Fruit fly (Drosophila melanogaster) whole organism, embryonic: ENCODE measurements around the gene CG17027.

Experiments used
- Asciz ChIP-seq: fragments of 200-800 bp; sonication (Bioruptor generic); optimal IDR thresholded peaks from 2 replicates; lab custom pipeline; 2017; ENCODE audit warnings: missing biosample characterization, mild to moderate bottlenecking, missing genetic modification characterization, missing genetic modification reagents
- B-H1 ChIP-seq: fragments of 200-800 bp; sonication (Bioruptor generic); IDR thresholded peaks from 3 replicates; pipeline ENCODE4 v1.3.6; 2022; ENCODE audit warnings: missing biosample characterization, missing genetic modification characterization
- CG10209 ChIP-seq: fragments of 200-800 bp; sonication (Bioruptor generic); optimal IDR thresholded peaks from 3 replicates; lab custom pipeline; 2017; ENCODE audit warnings: missing biosample characterization, mild to moderate bottlenecking, missing genetic modification characterization, missing genetic modification reagents
- CG10267 ChIP-seq: fragments of 200-800 bp; sonication (Bioruptor generic); optimal IDR thresholded peaks from 2 replicates; lab custom pipeline; 2018; ENCODE audit warnings: missing biosample characterization, mild to moderate bottlenecking, missing genetic modification characterization, moderate library complexity
- CG10543 ChIP-seq: fragments of 200-800 bp; sonication (Bioruptor generic); optimal IDR thresholded peaks from 3 replicates; lab custom pipeline; 2017; ENCODE audit warnings: missing biosample characterization, mild to moderate bottlenecking, missing genetic modification characterization, moderate library complexity
- CG10654 ChIP-seq: fragments of 200-800 bp; sonication (Bioruptor generic); optimal IDR thresholded peaks from 2 replicates; lab custom pipeline; 2016; ENCODE audit warnings: missing biosample characterization, missing genetic modification characterization
- CG12155 ChIP-seq: fragments of 200-800 bp; sonication (Bioruptor generic); optimal IDR thresholded peaks from 3 replicates; lab custom pipeline; 2016; ENCODE audit warnings: missing biosample characterization, missing genetic modification characterization
- CG12391 ChIP-seq: fragments of 200-800 bp; sonication (Bioruptor generic); optimal IDR thresholded peaks from 3 replicates; lab custom pipeline; 2018; ENCODE audit warnings: missing biosample characterization, mild to moderate bottlenecking, missing genetic modification characterization, moderate library complexity
- CG13296 ChIP-seq: fragments of 200-800 bp; sonication (Bioruptor generic); optimal IDR thresholded peaks from 3 replicates; lab custom pipeline; 2018; ENCODE audit warnings: missing biosample characterization, mild to moderate bottlenecking, missing genetic modification characterization
- CG14710 ChIP-seq: fragments of 200-800 bp; sonication (Bioruptor generic); optimal IDR thresholded peaks from 3 replicates; lab custom pipeline; 2019; ENCODE audit warnings: missing biosample characterization, mild to moderate bottlenecking, missing genetic modification characterization, moderate library complexity
- CG18476 ChIP-seq: fragments of 200-800 bp; sonication (Bioruptor generic); optimal IDR thresholded peaks from 2 replicates; lab custom pipeline; 2016; ENCODE audit warnings: missing biosample characterization, mild to moderate bottlenecking, missing genetic modification characterization
- CG18599 ChIP-seq: fragments of 200-800 bp; sonication (Bioruptor generic); optimal IDR thresholded peaks from 3 replicates; lab custom pipeline; 2017; ENCODE audit warnings: missing biosample characterization, missing genetic modification characterization, mild to moderate bottlenecking, moderate library complexity, missing genetic modification reagents
- CG4404 ChIP-seq: fragments of 200-800 bp; sonication (Bioruptor generic); IDR thresholded peaks from 2 replicates; pipeline ENCODE4 v1.3.6; 2022; ENCODE audit warnings: missing biosample characterization, missing genetic modification characterization
- CG6689 ChIP-seq: fragments of 200-800 bp; sonication (Bioruptor generic); IDR thresholded peaks from 2 replicates; pipeline ENCODE4 v1.3.6; 2022; ENCODE audit warnings: missing biosample characterization, missing genetic modification characterization
- CG7357 ChIP-seq: fragments of 200-800 bp; sonication (Bioruptor generic); IDR thresholded peaks from 3 replicates; pipeline ENCODE4 v1.3.6; 2022; ENCODE audit warnings: missing biosample characterization, missing genetic modification characterization
- CG8290 ChIP-seq, 3 experiments: fragments of 200-800 bp; sonication (Bioruptor generic); optimal IDR thresholded peaks; 2 replicates each; lab custom pipeline; 2016 to 2019; ENCODE audit warnings: missing biosample characterization in 3 of 3, missing genetic modification characterization in 3 of 3, mild to moderate bottlenecking in 2 of 3, moderate library complexity in 1 of 3
- CG8388 ChIP-seq: fragments of 200-800 bp; sonication (Bioruptor generic); optimal IDR thresholded peaks from 2 replicates; lab custom pipeline; 2019; ENCODE audit warnings: missing biosample characterization, mild to moderate bottlenecking, missing genetic modification characterization, moderate library complexity
- CG8765 ChIP-seq: fragments of 200-800 bp; sonication (Bioruptor generic); IDR thresholded peaks from 2 replicates; pipeline ENCODE4 v1.3.6; 2022; ENCODE audit warnings: missing biosample characterization, missing genetic modification characterization
- CG8924 ChIP-seq: fragments of 200-800 bp; optimal IDR thresholded peaks from 3 replicates; lab custom pipeline; 2019; ENCODE audit warnings: missing biosample characterization, mild to moderate bottlenecking, missing genetic modification characterization, moderate library complexity
- D19A ChIP-seq: fragments of 200-800 bp; optimal IDR thresholded peaks from 3 replicates; lab custom pipeline; 2019; ENCODE audit warnings: missing biosample characterization, mild to moderate bottlenecking, missing genetic modification characterization, moderate library complexity
- Dll ChIP-seq: fragments of 200-800 bp; sonication (Bioruptor generic); IDR thresholded peaks from 4 replicates; pipeline ENCODE4 v1.3.6; 2022; ENCODE audit warnings: missing biosample characterization, missing genetic modification characterization; ENCODE audit not compliant: partially characterized antibody
- HHEX ChIP-seq: fragments of 200-800 bp; sonication (Bioruptor generic); optimal IDR thresholded peaks from 3 replicates; lab custom pipeline; 2017; ENCODE audit warnings: missing biosample characterization, mild to moderate bottlenecking, missing genetic modification characterization, missing genetic modification reagents
- Hmx ChIP-seq: fragments of 200-800 bp; sonication (Bioruptor generic); optimal IDR thresholded peaks from 2 replicates; lab custom pipeline; 2016; ENCODE audit warnings: missing biosample characterization, missing genetic modification characterization
- Hr78 ChIP-seq, 2 experiments: fragments of 200-800 bp in 1 of 2; fragments of >200 bp in 1 of 2; sonication (Bioruptor generic) in 1 of 2; optimal IDR thresholded peaks; 2 replicates each; lab custom pipeline; 2017 to 2019; ENCODE audit warnings: missing biosample characterization in 2 of 2, missing genetic modification characterization in 2 of 2, mild to moderate bottlenecking in 1 of 2, moderate library complexity in 1 of 2
- Med ChIP-seq: fragments of 200-800 bp; sonication (Bioruptor generic); peaks from one replicate; lab custom pipeline; 2016; ENCODE audit warnings: missing biosample characterization, missing genetic modification characterization, mild to moderate bottlenecking, inconsistent platforms, moderate library complexity
- NK7.1 ChIP-seq: fragments of 200-800 bp; sonication (Bioruptor generic); optimal IDR thresholded peaks from 3 replicates; lab custom pipeline; 2016; ENCODE audit warnings: missing biosample characterization, missing genetic modification characterization
- Sin3A ChIP-seq: fragments of >200 bp; optimal IDR thresholded peaks from 2 replicates; lab custom pipeline; 2018
- Sry-δ ChIP-seq: fragments of 200-800 bp; sonication (Bioruptor generic); optimal IDR thresholded peaks from 2 replicates; lab custom pipeline; 2016; ENCODE audit warnings: missing biosample characterization, missing genetic modification characterization
- aop ChIP-seq: fragments of 200-800 bp; sonication (Bioruptor generic); IDR thresholded peaks from 2 replicates; pipeline ENCODE4 v1.3.6; 2022; ENCODE audit warnings: missing biosample characterization, missing genetic modification characterization
- ap ChIP-seq: fragments of 200-800 bp; sonication (Bioruptor generic); IDR thresholded peaks from 2 replicates; pipeline ENCODE4 v1.3.6; 2022; ENCODE audit warnings: missing biosample characterization, missing genetic modification characterization
- ara ChIP-seq: fragments of 200-800 bp; sonication (Bioruptor generic); IDR thresholded peaks from 2 replicates; pipeline ENCODE4 v1.3.6; 2022; ENCODE audit warnings: missing biosample characterization, missing genetic modification characterization
- chm ChIP-seq: fragments of 200-800 bp; sonication (Bioruptor generic); IDR thresholded peaks from 2 replicates; pipeline ENCODE4 v1.3.6; 2022; ENCODE audit warnings: missing biosample characterization, missing genetic modification characterization
- crol ChIP-seq: fragments of 200-800 bp; sonication (Bioruptor generic); IDR thresholded peaks from 2 replicates; pipeline ENCODE4 v1.3.6; 2022; ENCODE audit warnings: missing biosample characterization, missing genetic modification characterization
- dm ChIP-seq: fragments of 200-800 bp; sonication (Bioruptor generic); optimal IDR thresholded peaks from 3 replicates; lab custom pipeline; 2016; ENCODE audit warnings: missing biosample characterization, missing genetic modification characterization
- ems ChIP-seq: fragments of 200-800 bp; sonication (Bioruptor generic); optimal IDR thresholded peaks from 3 replicates; lab custom pipeline; 2016; ENCODE audit warnings: missing biosample characterization, missing genetic modification characterization
- eve ChIP-seq, 2 experiments: fragments of >200 bp; optimal IDR thresholded peaks; 2 replicates each; lab custom pipeline; 2017; ENCODE audit warnings: missing biosample characterization in 2 of 2, missing genetic modification characterization in 2 of 2
- gsb-n ChIP-seq: fragments of 200-800 bp; sonication (Bioruptor generic); optimal IDR thresholded peaks from 3 replicates; lab custom pipeline; 2018; ENCODE audit warnings: missing biosample characterization, mild to moderate bottlenecking, missing genetic modification characterization
- jumu ChIP-seq: fragments of 200-800 bp; sonication (Bioruptor generic); optimal IDR thresholded peaks from 3 replicates; lab custom pipeline; 2016; ENCODE audit warnings: missing biosample characterization, missing genetic modification characterization
- nerfin-1 ChIP-seq: fragments of 200-800 bp; sonication (Bioruptor generic); optimal IDR thresholded peaks from 3 replicates; lab custom pipeline; 2019; ENCODE audit warnings: missing biosample characterization, mild to moderate bottlenecking, missing genetic modification characterization, moderate library complexity
- onecut ChIP-seq: fragments of 200-800 bp; sonication (Bioruptor generic); IDR thresholded peaks from 2 replicates; pipeline ENCODE4 v1.3.6; 2022; ENCODE audit warnings: missing biosample characterization, missing genetic modification characterization
- pan ChIP-seq, 4 experiments: fragments of >200 bp in 3 of 4; fragments of 200-800 bp in 1 of 4; sonication (Bioruptor generic) in 1 of 4; optimal IDR thresholded peaks in 3 of 4; IDR thresholded peaks in 1 of 4; 2 replicates each; pipeline versions ENCODE4 v1.3.6 to Lab custom; 2017 to 2022; ENCODE audit warnings: missing biosample characterization in 2 of 4, missing genetic modification characterization in 2 of 4, mixed read lengths in 1 of 4
- pho ChIP-seq: fragments of 200-800 bp; sonication (Bioruptor generic); optimal IDR thresholded peaks from 2 replicates; lab custom pipeline; 2016; ENCODE audit warnings: missing biosample characterization, missing genetic modification characterization
- shn ChIP-seq: fragments of 200-800 bp; sonication (Bioruptor generic); optimal IDR thresholded peaks from 3 replicates; lab custom pipeline; 2016; ENCODE audit warnings: missing biosample characterization, missing genetic modification characterization
- slbo ChIP-seq: fragments of 200-800 bp; sonication (Bioruptor generic); IDR thresholded peaks from 2 replicates; pipeline ENCODE4 v1.3.6; 2022; ENCODE audit warnings: missing biosample characterization, missing genetic modification characterization
- sr ChIP-seq: fragments of 200-800 bp; sonication (Bioruptor generic); IDR thresholded peaks from 3 replicates; pipeline ENCODE4 v1.3.6; 2022; ENCODE audit warnings: missing biosample characterization, missing genetic modification characterization
- tgo ChIP-seq: fragments of 200-800 bp; sonication (Bioruptor generic); IDR thresholded peaks from 3 replicates; pipeline ENCODE4 v1.3.6; 2022; ENCODE audit warnings: missing biosample characterization, missing genetic modification characterization
- tup ChIP-seq: fragments of 200-800 bp; sonication (Bioruptor generic); optimal IDR thresholded peaks from 2 replicates; lab custom pipeline; 2016; ENCODE audit warnings: missing biosample characterization, mild to moderate bottlenecking, missing genetic modification characterization, moderate library complexity
- wdn ChIP-seq: fragments of 200-800 bp; sonication (Bioruptor generic); IDR thresholded peaks from 2 replicates; pipeline ENCODE4 v1.3.6; 2022; ENCODE audit warnings: missing biosample characterization, missing genetic modification characterization
- wek ChIP-seq: fragments of 200-800 bp; sonication (Bioruptor generic); optimal IDR thresholded peaks from 3 replicates; lab custom pipeline; 2018; ENCODE audit warnings: missing biosample characterization, mild to moderate bottlenecking, missing genetic modification characterization, moderate library complexity

The CG17027 gene

dm6 chr3L:15999358-16000005, 19.6 kb downstream of the CG17027 start (continued):
- TF ChIP-seq CG14710 (tag; lab: Kevin White, UChicago) = peak; percentile 11
- peak in 1 of 2 experiments; percentile 30 for TF ChIP-seq eve (GFP tag; optimal IDR thresholded peaks at IDR 0.05; lab: Kevin White, UChicago)
- TF ChIP-seq shn (GFP tag; lab: Kevin White, UChicago) = no peak
- peak; percentile 38 for TF ChIP-seq Asciz (GFP tag; lab: Kevin White, UChicago)
- peak; percentile 50 for TF ChIP-seq crol
- no peak for TF ChIP-seq CG7357 (GFP tag; lab: Robert Waterston, UW)
- TF ChIP-seq ap (GFP tag; lab: Robert Waterston, UW) = no peak
- peak; percentile 79 for TF ChIP-seq slbo (GFP tag; lab: Robert Waterston, UW)
- TF ChIP-seq Hmx (GFP tag; lab: Kevin White, UChicago) = no peak
- peak in 1 of 2 experiments; percentile 41 for TF ChIP-seq Hr78 (GFP tag; optimal IDR thresholded peaks at IDR 0.05; lab: Kevin White, UChicago)
- peak; percentile 61 for TF ChIP-seq CG10209
- TF ChIP-seq pho = peak; percentile 13
- peak; percentile 41 for TF ChIP-seq CG18476
- TF ChIP-seq Med (GFP tag; lab: Kevin White, UChicago) = peak; percentile 73
- TF ChIP-seq CG4404 = no peak
- 0 out of 2 replicates have a peak, but pooled peaks have one; percentile 10 for TF ChIP-seq CG6689 (GFP tag; lab: Robert Waterston, UW)
- no peak for TF ChIP-seq CG8290 (GFP tag; optimal IDR thresholded peaks at IDR 0.05; lab: Kevin White, UChicago)
- TF ChIP-seq CG8290 (tag; optimal IDR thresholded peaks at IDR 0.05; lab: Kevin White, UChicago) = peak in 1 of 2 experiments; percentile 41
- TF ChIP-seq NK7.1 = no peak
- peak; percentile 23; the same call in 1 of the 3 replicates for TF ChIP-seq B-H1 (GFP tag; lab: Robert Waterston, UW)
- TF ChIP-seq aop (GFP tag; lab: Robert Waterston, UW) = no peak
- TF ChIP-seq ara (GFP tag; lab: Robert Waterston, UW) = 0 out of 2 replicates have a peak, but pooled peaks have one; percentile 15
- no peak for TF ChIP-seq wdn
- TF ChIP-seq CG10267 (tag; lab: Kevin White, UChicago) = peak; percentile 19
- peak; percentile 76 for TF ChIP-seq CG10543 (GFP tag; lab: Kevin White, UChicago)
- no peak; the same call in 1 of the 2 replicates for TF ChIP-seq chm
- no peak for TF ChIP-seq CG8765
- no peak for TF ChIP-seq sr (GFP tag; lab: Robert Waterston, UW)
- peak; percentile 9 for TF ChIP-seq CG10654 (GFP tag; lab: Kevin White, UChicago)
- peak; percentile 10 for TF ChIP-seq nerfin-1 (tag; lab: Kevin White, UChicago)
- TF ChIP-seq pan (optimal IDR thresholded peaks at IDR 0.05; lab: Kevin White, UChicago) = no peak
- TF ChIP-seq pan (GFP tag; optimal IDR thresholded peaks at IDR 0.05 in 1 of 2, IDR thresholded peaks at IDR 0.05 in 1 of 2) = peak in 1 of 2 experiments; percentile 67
- TF ChIP-seq tgo = peak; percentile 38; the same call in 2 of the 3 replicates
- TF ChIP-seq onecut (GFP tag; lab: Robert Waterston, UW) = no peak
- no peak for TF ChIP-seq Sin3A (lab: Kevin White, UChicago)
- TF ChIP-seq ems (GFP tag; lab: Kevin White, UChicago) = no peak
- TF ChIP-seq CG12155 (GFP tag; lab: Kevin White, UChicago) = peak; percentile 11
- no peak for TF ChIP-seq gsb-n (tag; lab: Kevin White, UChicago)
- no peak for TF ChIP-seq wek (GFP tag; lab: Kevin White, UChicago)
- TF ChIP-seq CG8388 (GFP tag; lab: Kevin White, UChicago) = peak; percentile 48
- TF ChIP-seq jumu (GFP tag; lab: Kevin White, UChicago) = no peak
- TF ChIP-seq HHEX (GFP tag; lab: Kevin White, UChicago) = peak; percentile 43
- TF ChIP-seq CG18599 (GFP tag; lab: Kevin White, UChicago) = peak; percentile 47
- TF ChIP-seq CG13296 (GFP tag; lab: Kevin White, UChicago) = peak; percentile 68
- TF ChIP-seq CG8924 (tag; lab: Kevin White, UChicago) = peak; percentile 53
- no peak for TF ChIP-seq dm (GFP tag; lab: Kevin White, UChicago)
- TF ChIP-seq CG12391 (tag; lab: Kevin White, UChicago) = peak; percentile 50
- no peak for TF ChIP-seq Sry-δ (GFP tag; lab: Kevin White, UChicago)
- no peak for TF ChIP-seq Dll (GFP tag; lab: Robert Waterston, UW)
- TF ChIP-seq D19A (tag; lab: Kevin White, UChicago) = peak; percentile 27
- no peak for TF ChIP-seq tup (GFP tag; lab: Kevin White, UChicago)
